Fruit fly (Drosophila melanogaster): ENCODE data around the gene Exo84.

Gene Exo84

dm6 chr3R:26052150-26052908 is at the start of gene Exo84, which contains the start of gene Vps2 (continued):
- TF ChIP-seq Hey (tag; optimal IDR thresholded peaks at IDR 0.05) (no peak), CG4424 (GFP tag; optimal IDR thresholded peaks at IDR 0.05) (peak; percentile 42), Hr51 (GFP tag; optimal IDR thresholded peaks at IDR 0.05) (no peak), CG14667 (GFP tag; IDR thresholded peaks at IDR 0.05) (peak; percentile 50; the same call in 1 of the 2 replicates), CG34376 (GFP tag; optimal IDR thresholded peaks at IDR 0.05) (no peak), CG16813 (GFP tag; IDR thresholded peaks at IDR 0.05; ENCODE audit: partially characterized antibody) (no peak), CG17359 (tag; optimal IDR thresholded peaks at IDR 0.05) (no peak), ttk (GFP tag; IDR thresholded peaks at IDR 0.05) (no peak), CG17829 (tag; optimal IDR thresholded peaks at IDR 0.05) (peak; percentile 32), CG2199 (GFP tag; IDR thresholded peaks at IDR 0.05) (no peak), Antp (GFP tag; optimal IDR thresholded peaks at IDR 0.05) (peak; percentile 16), H2.0 (GFP tag; IDR thresholded peaks at IDR 0.05) (0 out of 2 replicates have a peak, but pooled peaks have one; percentile 32), cas (GFP tag; IDR thresholded peaks at IDR 0.05) (no peak), jumu (GFP tag; optimal IDR thresholded peaks at IDR 0.05) (peak; percentile 46), pb (GFP tag; optimal IDR thresholded peaks at IDR 0.05) (no peak), HmgD (GFP tag; optimal IDR thresholded peaks at IDR 0.05) (no peak), CG9727 (GFP tag; optimal IDR thresholded peaks at IDR 0.05) (peak; percentile 66), Dll (GFP tag; IDR thresholded peaks at IDR 0.05; ENCODE audit: partially characterized antibody) (no peak), CG1832 (GFP tag; optimal IDR thresholded peaks at IDR 0.05) (no peak), Atf-2 (GFP tag; optimal IDR thresholded peaks at IDR 0.05) (peak; percentile 14), CG7745 (tag; optimal IDR thresholded peaks at IDR 0.05) (no peak), Dip2 (GFP tag; IDR thresholded peaks at IDR 0.05) (no peak), sr (GFP tag; IDR thresholded peaks at IDR 0.05) (no peak), klu (GFP tag; IDR thresholded peaks at IDR 0.05) (peak; percentile 23; the same call in 1 of the 2 replicates), dpn (GFP tag; optimal IDR thresholded peaks at IDR 0.05) (peak in 1 of 2 experiments; percentile 2), CG13287 (GFP tag; IDR thresholded peaks at IDR 0.05; ENCODE audit: partially characterized antibody) (no peak), Hmr (GFP tag; optimal IDR thresholded peaks at IDR 0.05) (no peak), nerfin-2 (GFP tag; IDR thresholded peaks at IDR 0.05; ENCODE audit: partially characterized antibody) (no peak), sens (GFP tag) (peak; percentile 81), cato (GFP tag; optimal IDR thresholded peaks at IDR 0.05; ENCODE audit: borderline replicate concordance) (peak; percentile 45), kah (GFP tag; optimal IDR thresholded peaks at IDR 0.05) (peak; percentile 87), CG6272 (GFP tag; IDR thresholded peaks at IDR 0.05) (0 out of 2 replicates have a peak, but pooled peaks have one; percentile 28), hbn (GFP tag; IDR thresholded peaks at IDR 0.05; ENCODE audit: partially characterized antibody) (no peak), CG12155 (GFP tag; optimal IDR thresholded peaks at IDR 0.05) (peak; percentile 6), E2f2 (GFP tag; IDR thresholded peaks at IDR 0.05) (no peak), HmgZ (tag; optimal IDR thresholded peaks at IDR 0.05) (no peak), CG13296 (GFP tag; optimal IDR thresholded peaks at IDR 0.05) (no peak), sim (GFP tag; IDR thresholded peaks at IDR 0.05) (no peak), CG8478 (optimal IDR thresholded peaks at IDR 0.05) (no peak), bbx (GFP tag; IDR thresholded peaks at IDR 0.05; ENCODE audit: partially characterized antibody) (no peak), CG12219 (GFP tag; optimal IDR thresholded peaks at IDR 0.05) (no peak), CG2120 (GFP tag; optimal IDR thresholded peaks at IDR 0.05) (peak; percentile 65), salm (tag; optimal IDR thresholded peaks at IDR 0.05) (no peak), Mrtf (GFP tag; IDR thresholded peaks at IDR 0.05) (no peak), al (GFP tag; IDR thresholded peaks at IDR 0.05) (peak; percentile 38; the same call in 1 of the 2 replicates), so (GFP tag; IDR thresholded peaks at IDR 0.05) (no peak), CG14014 (GFP tag; IDR thresholded peaks at IDR 0.05) (no peak; the same call in 1 of the 2 replicates), sc (optimal IDR thresholded peaks at IDR 0.05) (no peak), sc (GFP tag; optimal IDR thresholded peaks at IDR 0.05) (no peak), twi (tag; optimal IDR thresholded peaks at IDR 0.05) (peak; percentile 43)

Data from whole organism, embryonic.